Fruit fly (Drosophila melanogaster): ENCODE results near the gene COX6AL2.

The COX6AL2 gene

DNA sequence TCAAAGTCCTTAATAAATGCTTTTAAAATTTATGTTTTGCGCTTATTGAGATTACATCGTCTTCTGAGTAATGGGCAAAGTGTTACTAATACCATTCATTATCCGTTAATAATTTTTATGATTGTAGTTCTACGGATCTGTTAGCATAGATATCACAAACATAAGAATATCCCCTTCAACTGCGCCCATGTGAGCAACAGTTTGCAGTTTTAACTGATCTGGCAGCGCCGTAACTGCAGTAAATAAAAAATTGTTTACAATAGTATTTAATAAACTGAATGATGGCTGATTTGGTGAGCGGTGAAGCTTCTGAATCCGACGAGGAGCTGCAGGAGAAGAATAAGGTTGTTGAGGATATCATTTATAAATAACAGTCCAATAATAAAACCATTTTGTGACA lies 43.9 kb downstream of the COX6AL2 start, which contains the start of gene Blos3 (continued):
- TF ChIP-seq CG13624 (GFP tag; optimal IDR thresholded peaks at IDR 0.05) = peak; percentile 62

- TF ChIP-seq CG11398 (GFP tag; optimal IDR thresholded peaks at IDR 0.05) = no peak
- peak; percentile 53 for TF ChIP-seq Rfx (GFP tag; IDR thresholded peaks at IDR 0.05)
- TF ChIP-seq Vsx1 (GFP tag; optimal IDR thresholded peaks at IDR 0.05) = peak; percentile 62
- TF ChIP-seq ac (GFP tag; optimal IDR thresholded peaks at IDR 0.05) = no peak
- TF ChIP-seq YL-1 (GFP tag; optimal IDR thresholded peaks at IDR 0.05) = peak; percentile 28
- no peak for TF ChIP-seq B-H1 (GFP tag; IDR thresholded peaks at IDR 0.05)
- no peak for TF ChIP-seq Ravus (GFP tag; IDR thresholded peaks at IDR 0.05)
- peak; percentile 26; the same call in 1 of the 3 replicates for TF ChIP-seq tgo (GFP tag; IDR thresholded peaks at IDR 0.05)
- peak; percentile 37 for TF ChIP-seq Nf-YB (GFP tag; optimal IDR thresholded peaks at IDR 0.05)
- TF ChIP-seq oc (tag; optimal IDR thresholded peaks at IDR 0.05) = peak; percentile 0
- no peak for TF ChIP-seq CG1792 (GFP tag; optimal IDR thresholded peaks at IDR 0.05)
- TF ChIP-seq Abd-B (GFP tag; optimal IDR thresholded peaks at IDR 0.05) = no peak
- TF ChIP-seq CG30020 (tag; optimal IDR thresholded peaks at IDR 0.05) = peak; percentile 61
- peak; percentile 10 for TF ChIP-seq CG4282 (GFP tag; optimal IDR thresholded peaks at IDR 0.05)
- TF ChIP-seq rib (GFP tag; IDR thresholded peaks at IDR 0.05) = no peak
- TF ChIP-seq Eip74EF (GFP tag; optimal IDR thresholded peaks at IDR 0.05) = no peak
- TF ChIP-seq row (GFP tag; IDR thresholded peaks at IDR 0.05) = peak; percentile 73
- TF ChIP-seq ssp (GFP tag; IDR thresholded peaks at IDR 0.05) = peak; percentile 52; the same call in 1 of the 2 replicates
- TF ChIP-seq odd (GFP tag; optimal IDR thresholded peaks at IDR 0.05) = peak; percentile 33
- peak; percentile 43 for TF ChIP-seq CG4328 (GFP tag; optimal IDR thresholded peaks at IDR 0.05)
- TF ChIP-seq CG10366 (GFP tag; IDR thresholded peaks at IDR 0.05) = no peak; the same call in 1 of the 2 replicates
- peak; percentile 53 for TF ChIP-seq CG7839 (tag; optimal IDR thresholded peaks at IDR 0.05)
- peak; percentile 61 for TF ChIP-seq CG18262 (tag; optimal IDR thresholded peaks at IDR 0.05)
- peak; percentile 48 for TF ChIP-seq CG3847 (GFP tag; IDR thresholded peaks at IDR 0.05)
- no peak for TF ChIP-seq CG10462 (GFP tag; optimal IDR thresholded peaks at IDR 0.05)
- TF ChIP-seq B-H2 (GFP tag; optimal IDR thresholded peaks at IDR 0.05) = peak; percentile 40
- TF ChIP-seq CG9215 (GFP tag; IDR thresholded peaks at IDR 0.05) = no peak
- TF ChIP-seq wdn (GFP tag; IDR thresholded peaks at IDR 0.05) = no peak
- peak; percentile 59 for TF ChIP-seq trem (tag; optimal IDR thresholded peaks at IDR 0.05)
- peak; percentile 42 for TF ChIP-seq Mad (GFP tag; optimal IDR thresholded peaks at IDR 0.05)
- peak; percentile 22; the same call in 1 of the 2 replicates for TF ChIP-seq Awh (GFP tag; IDR thresholded peaks at IDR 0.05)
- TF ChIP-seq CG14050 (GFP tag; IDR thresholded peaks at IDR 0.05) = peak; percentile 24; the same call in 1 of the 3 replicates
- TF ChIP-seq H2.0 (GFP tag; IDR thresholded peaks at IDR 0.05) = 0 out of 2 replicates have a peak, but pooled peaks have one; percentile 20
- no peak for TF ChIP-seq Optix (GFP tag; IDR thresholded peaks at IDR 0.05)
- TF ChIP-seq pnt (GFP tag; optimal IDR thresholded peaks at IDR 0.05) = no peak
- TF ChIP-seq pzg (GFP tag; optimal IDR thresholded peaks at IDR 0.05) = peak; percentile 42
- no peak for TF ChIP-seq Elba2 (GFP tag; optimal IDR thresholded peaks at IDR 0.05)
- TF ChIP-seq pan (optimal IDR thresholded peaks at IDR 0.05) = no peak
- no peak for TF ChIP-seq pan (GFP tag; optimal IDR thresholded peaks at IDR 0.05 in 1 of 2, IDR thresholded peaks at IDR 0.05 in 1 of 2)
- peak in 1 of 3 experiments; percentile 57 for TF ChIP-seq lola (GFP tag; optimal IDR thresholded peaks at IDR 0.05)
- TF ChIP-seq ara (GFP tag; IDR thresholded peaks at IDR 0.05) = no peak
- TF ChIP-seq CG12744 (GFP tag; optimal IDR thresholded peaks at IDR 0.05) = no peak
- TF ChIP-seq cato (GFP tag; optimal IDR thresholded peaks at IDR 0.05; ENCODE audit: borderline replicate concordance) = no peak
- peak; percentile 16 to 64 for TF ChIP-seq Hr51 (GFP tag; optimal IDR thresholded peaks at IDR 0.05)
- no peak for TF ChIP-seq danr (GFP tag; IDR thresholded peaks at IDR 0.05)
- TF ChIP-seq sisA (GFP tag; IDR thresholded peaks at IDR 0.05) = no peak; the same call in 1 of the 2 replicates
Observed at dm6 chr3L:18869035-18869826, 44.7 kb downstream of the COX6AL2 start, which contains the start of gene Grx1. Gene Grx1, plus strand, starts transcription at chr3L:18869230.

Measured in whole organism, embryonic.